Worm (Caenorhabditis elegans): ENCODE results near the gene W01B6.5.

Gene W01B6.5

DNA sequence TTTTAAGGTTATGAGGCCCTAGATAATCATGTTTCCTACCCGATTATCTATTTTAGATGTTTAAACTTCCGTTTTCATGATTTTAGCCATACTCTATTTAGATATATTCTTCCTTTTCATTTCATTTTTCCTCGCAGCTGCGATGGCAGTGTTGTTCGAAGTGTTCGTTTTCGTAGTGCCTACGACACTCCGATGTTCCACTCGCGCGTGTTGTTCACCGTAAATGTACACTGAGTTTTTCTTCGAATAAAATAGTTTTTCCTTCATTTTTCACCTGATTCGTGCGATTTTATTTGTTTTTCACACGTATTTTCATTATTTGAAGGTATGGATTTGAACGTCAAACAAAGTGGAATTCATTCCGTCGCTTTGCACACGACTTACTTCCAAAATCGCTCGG, 20.9 kb downstream of the W01B6.5 start, which contains the start of gene dis-3:
Gene dis-3 (plus strand): TSS at position 322 of the 400 bp plus-strand sequence.
- TF ChIP-seq flt-1 (GFP tag; IDR thresholded peaks at IDR 0.05) (no peak), ceh-36 (tag; optimal IDR thresholded peaks at IDR 0.05) (no peak), hmg-4 (GFP tag; optimal IDR thresholded peaks at IDR 0.05) (no peak), ets-7 (tag; optimal IDR thresholded peaks at IDR 0.05) (no peak), B0310.2 (tag; optimal IDR thresholded peaks at IDR 0.05) (no peak), aly-1 (tag; optimal IDR thresholded peaks at IDR 0.05) (no peak), F13C5.2 (tag; optimal IDR thresholded peaks at IDR 0.05) (no peak), hmbx-1 (tag; optimal IDR thresholded peaks at IDR 0.05) (no peak), tra-4 (tag; optimal IDR thresholded peaks at IDR 0.05) (no peak), hnd-1 (tag; optimal IDR thresholded peaks at IDR 0.05) (no peak), ama-1 (optimal IDR thresholded peaks at IDR 0.05) (no peak), scrt-1 (GFP tag; IDR thresholded peaks at IDR 0.05) (no peak), tbx-11 (GFP tag; IDR thresholded peaks at IDR 0.05) (no peak), sea-1 (GFP tag; conservative IDR thresholded peaks at IDR 0.05) (no peak), ceh-13 (GFP tag; optimal IDR thresholded peaks at IDR 0.05) (no peak), pes-1 (GFP tag; IDR thresholded peaks at IDR 0.05) (no peak), tbx-37 (GFP tag; conservative IDR thresholded peaks at IDR 0.05) (no peak)

DNA sequence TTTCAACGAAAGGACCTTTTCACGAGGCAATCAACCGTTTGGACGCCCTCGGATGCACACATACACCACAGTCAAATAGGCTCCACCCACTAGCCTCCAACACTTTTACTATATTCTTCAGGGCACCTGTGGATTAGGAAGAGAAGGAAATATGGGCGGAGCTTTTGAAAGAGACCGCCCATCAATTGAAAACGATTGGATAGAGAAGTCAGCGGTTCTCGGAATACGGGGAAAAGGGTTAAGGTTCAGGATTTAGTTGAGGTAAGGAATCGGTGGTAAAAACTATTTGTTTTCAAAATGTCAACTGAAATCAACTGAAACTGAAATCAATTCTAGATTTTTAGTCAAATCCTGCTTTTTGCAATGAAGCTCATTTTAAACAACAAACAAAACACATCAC, 34.4 kb downstream of the W01B6.5 start, which contains the start of gene egl-38:
Gene egl-38 (minus strand): TSS at position 101 of the 400 bp plus-strand sequence.
- no peak for TF ChIP-seq F13C5.2 (tag; optimal IDR thresholded peaks at IDR 0.05)
- TF ChIP-seq tbx-11 (GFP tag; IDR thresholded peaks at IDR 0.05) = no peak
- TF ChIP-seq tbx-37 (GFP tag; conservative IDR thresholded peaks at IDR 0.05) = no peak
- TF ChIP-seq pes-1 (GFP tag; IDR thresholded peaks at IDR 0.05) = no peak
- no peak for TF ChIP-seq hmg-4 (GFP tag; optimal IDR thresholded peaks at IDR 0.05)
- TF ChIP-seq B0310.2 (tag; optimal IDR thresholded peaks at IDR 0.05) = no peak
- TF ChIP-seq ama-1 (optimal IDR thresholded peaks at IDR 0.05) = no peak
- no peak for TF ChIP-seq sea-1 (GFP tag; conservative IDR thresholded peaks at IDR 0.05)
- no peak for TF ChIP-seq tra-4 (tag; optimal IDR thresholded peaks at IDR 0.05)
- TF ChIP-seq flt-1 (GFP tag; IDR thresholded peaks at IDR 0.05) = no peak
- TF ChIP-seq hnd-1 (tag; optimal IDR thresholded peaks at IDR 0.05) = no peak
- no peak for TF ChIP-seq ceh-36 (tag; optimal IDR thresholded peaks at IDR 0.05)
- no peak for TF ChIP-seq hmbx-1 (tag; optimal IDR thresholded peaks at IDR 0.05)
- TF ChIP-seq scrt-1 (GFP tag; IDR thresholded peaks at IDR 0.05) = no peak

DNA sequence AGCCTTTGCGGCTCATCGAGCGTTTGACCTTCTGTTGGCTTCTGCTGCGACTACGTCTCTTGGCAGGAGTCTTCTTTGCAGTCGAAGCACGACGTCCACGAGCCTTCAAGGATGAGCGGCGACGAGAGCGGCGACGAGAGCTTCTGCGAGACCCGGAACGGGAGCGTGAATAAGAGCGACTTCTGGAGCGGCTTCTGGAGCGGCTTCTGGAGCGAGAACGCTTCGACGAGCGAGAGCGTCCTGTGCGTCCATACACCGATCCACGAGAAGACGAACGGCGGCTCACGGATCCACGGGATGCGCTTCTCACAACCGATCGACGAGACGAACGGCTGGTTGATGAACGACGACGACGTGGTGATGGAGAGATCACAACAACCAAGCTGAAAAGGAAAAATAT, 34.9 kb downstream of the W01B6.5 start:
- TF ChIP-seq hmbx-1 (tag; optimal IDR thresholded peaks at IDR 0.05) (no peak), hnd-1 (tag; optimal IDR thresholded peaks at IDR 0.05) (no peak), B0310.2 (tag; optimal IDR thresholded peaks at IDR 0.05) (no peak), aly-1 (tag; optimal IDR thresholded peaks at IDR 0.05) (no peak), sea-1 (GFP tag; conservative IDR thresholded peaks at IDR 0.05) (no peak), F13C5.2 (tag; optimal IDR thresholded peaks at IDR 0.05) (no peak), flt-1 (GFP tag; IDR thresholded peaks at IDR 0.05) (no peak), hmg-4 (GFP tag; optimal IDR thresholded peaks at IDR 0.05) (no peak), ama-1 (optimal IDR thresholded peaks at IDR 0.05) (no peak), tra-4 (tag; optimal IDR thresholded peaks at IDR 0.05) (no peak), tbx-11 (GFP tag; IDR thresholded peaks at IDR 0.05) (no peak), pes-1 (GFP tag; IDR thresholded peaks at IDR 0.05) (no peak), tbx-37 (GFP tag; conservative IDR thresholded peaks at IDR 0.05) (no peak), scrt-1 (GFP tag; IDR thresholded peaks at IDR 0.05) (no peak), ceh-36 (tag; optimal IDR thresholded peaks at IDR 0.05) (no peak), ets-7 (tag; optimal IDR thresholded peaks at IDR 0.05) (no peak)

ce11 chrIV:10111441-10111840, 35.4 kb downstream of the W01B6.5 start, which contains the start of gene spch-1:
Gene spch-1 (minus strand): TSS chrIV:10111541.
- TF ChIP-seq pes-1 (GFP tag; IDR thresholded peaks at IDR 0.05) (no peak), hnd-1 (tag; optimal IDR thresholded peaks at IDR 0.05) (no peak), F13C5.2 (tag; optimal IDR thresholded peaks at IDR 0.05) (no peak), ets-7 (tag; optimal IDR thresholded peaks at IDR 0.05) (no peak), hmbx-1 (tag; optimal IDR thresholded peaks at IDR 0.05) (no peak), tbx-11 (GFP tag; IDR thresholded peaks at IDR 0.05) (no peak), ama-1 (optimal IDR thresholded peaks at IDR 0.05) (no peak), hmg-4 (GFP tag; optimal IDR thresholded peaks at IDR 0.05) (no peak), ceh-13 (GFP tag; optimal IDR thresholded peaks at IDR 0.05) (no peak), tbx-37 (GFP tag; conservative IDR thresholded peaks at IDR 0.05) (no peak), tra-4 (tag; optimal IDR thresholded peaks at IDR 0.05) (no peak), sea-1 (GFP tag; conservative IDR thresholded peaks at IDR 0.05) (no peak), aly-1 (tag; optimal IDR thresholded peaks at IDR 0.05) (no peak), scrt-1 (GFP tag; IDR thresholded peaks at IDR 0.05) (no peak)

DNA sequence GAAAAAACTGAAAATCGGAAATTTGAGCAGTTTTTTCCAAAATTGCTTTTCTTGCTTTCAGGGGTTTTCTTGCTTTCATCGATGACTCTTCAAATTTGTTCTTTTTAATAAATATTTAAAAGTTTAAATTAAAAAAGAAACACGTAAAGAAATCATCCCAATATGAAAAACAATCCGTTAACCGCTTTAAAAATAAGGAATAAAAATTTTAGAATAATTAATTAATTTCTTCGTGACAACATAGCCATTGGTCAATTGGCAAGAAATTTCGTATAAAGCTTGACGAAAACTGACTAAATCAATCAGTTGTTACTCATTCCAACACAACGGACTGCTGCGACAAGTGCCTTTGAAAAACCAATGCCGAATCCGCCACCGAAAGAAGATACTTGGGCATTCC, 36.6 kb downstream of the W01B6.5 start, which contains the start of gene nsph-3.2:
Gene nsph-3.2 (plus strand): TSS at position 301 of the 400 bp plus-strand sequence.
- no peak for TF ChIP-seq sea-1 (GFP tag; conservative IDR thresholded peaks at IDR 0.05)
- no peak for TF ChIP-seq ets-7 (tag; optimal IDR thresholded peaks at IDR 0.05)
- TF ChIP-seq tbx-37 (GFP tag; conservative IDR thresholded peaks at IDR 0.05) = no peak
- TF ChIP-seq ceh-36 (tag; optimal IDR thresholded peaks at IDR 0.05) = no peak
- TF ChIP-seq pes-1 (GFP tag; IDR thresholded peaks at IDR 0.05) = no peak
- TF ChIP-seq F13C5.2 (tag; optimal IDR thresholded peaks at IDR 0.05) = no peak
- TF ChIP-seq aly-1 (tag; optimal IDR thresholded peaks at IDR 0.05) = no peak
- no peak for TF ChIP-seq hnd-1 (tag; optimal IDR thresholded peaks at IDR 0.05)

DNA sequence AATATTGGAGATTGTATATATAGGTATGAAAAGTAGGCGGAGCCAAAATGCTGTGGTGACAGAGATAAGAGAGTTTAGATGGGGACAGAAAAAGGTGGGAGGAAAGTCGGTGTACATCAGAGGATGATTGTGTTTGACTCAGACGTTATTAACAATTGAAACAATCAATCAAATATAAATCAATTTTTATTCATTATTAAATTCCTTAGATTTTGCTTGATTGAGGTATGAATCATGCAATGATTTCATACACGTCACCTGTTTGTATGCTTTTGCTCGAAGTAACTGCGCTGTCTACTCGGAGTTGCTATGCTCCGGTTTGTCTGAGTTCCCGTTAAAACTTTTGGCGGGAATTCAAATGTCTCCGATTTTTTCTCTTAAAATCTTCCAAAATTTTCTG, 39.1 kb downstream of the W01B6.5 start, which contains the start of gene C04G2.10:
Gene C04G2.10 (plus strand): TSS at position 301 of the 400 bp plus-strand sequence.
- no peak for TF ChIP-seq tra-4 (tag; optimal IDR thresholded peaks at IDR 0.05)
- no peak for TF ChIP-seq tbx-11 (GFP tag; IDR thresholded peaks at IDR 0.05)
- TF ChIP-seq sea-1 (GFP tag; conservative IDR thresholded peaks at IDR 0.05) = no peak
- TF ChIP-seq flt-1 (GFP tag; IDR thresholded peaks at IDR 0.05) = no peak
- no peak for TF ChIP-seq ama-1 (optimal IDR thresholded peaks at IDR 0.05)
- no peak for TF ChIP-seq hnd-1 (tag; optimal IDR thresholded peaks at IDR 0.05)
- no peak for TF ChIP-seq pes-1 (GFP tag; IDR thresholded peaks at IDR 0.05)
- no peak for TF ChIP-seq scrt-1 (GFP tag; IDR thresholded peaks at IDR 0.05)
- no peak for TF ChIP-seq hmbx-1 (tag; optimal IDR thresholded peaks at IDR 0.05)
- no peak for TF ChIP-seq F13C5.2 (tag; optimal IDR thresholded peaks at IDR 0.05)
- no peak for TF ChIP-seq ceh-36 (tag; optimal IDR thresholded peaks at IDR 0.05)
- TF ChIP-seq ceh-13 (GFP tag; optimal IDR thresholded peaks at IDR 0.05) = no peak
- no peak for TF ChIP-seq tbx-37 (GFP tag; conservative IDR thresholded peaks at IDR 0.05)
- TF ChIP-seq hmg-4 (GFP tag; optimal IDR thresholded peaks at IDR 0.05) = no peak
- no peak for TF ChIP-seq aly-1 (tag; optimal IDR thresholded peaks at IDR 0.05)
- TF ChIP-seq ets-7 (tag; optimal IDR thresholded peaks at IDR 0.05) = no peak
- no peak for TF ChIP-seq B0310.2 (tag; optimal IDR thresholded peaks at IDR 0.05)

- TF ChIP-seq hmbx-1 (tag; optimal IDR thresholded peaks at IDR 0.05) (no peak), hmg-4 (GFP tag; optimal IDR thresholded peaks at IDR 0.05) (no peak), scrt-1 (GFP tag; IDR thresholded peaks at IDR 0.05) (no peak), tbx-37 (GFP tag; conservative IDR thresholded peaks at IDR 0.05) (no peak), hnd-1 (tag; optimal IDR thresholded peaks at IDR 0.05) (no peak), ceh-36 (tag; optimal IDR thresholded peaks at IDR 0.05) (no peak), pes-1 (GFP tag; IDR thresholded peaks at IDR 0.05) (no peak), ama-1 (optimal IDR thresholded peaks at IDR 0.05) (no peak), flt-1 (GFP tag; IDR thresholded peaks at IDR 0.05) (no peak)
Observed at ce11 chrIV:10116765-10117164, 40.8 kb downstream of the W01B6.5 start.

Measured in whole organism, early embryonic.